Fruit fly (Drosophila melanogaster): ENCODE measurements around the gene Nepl7.

DNA sequence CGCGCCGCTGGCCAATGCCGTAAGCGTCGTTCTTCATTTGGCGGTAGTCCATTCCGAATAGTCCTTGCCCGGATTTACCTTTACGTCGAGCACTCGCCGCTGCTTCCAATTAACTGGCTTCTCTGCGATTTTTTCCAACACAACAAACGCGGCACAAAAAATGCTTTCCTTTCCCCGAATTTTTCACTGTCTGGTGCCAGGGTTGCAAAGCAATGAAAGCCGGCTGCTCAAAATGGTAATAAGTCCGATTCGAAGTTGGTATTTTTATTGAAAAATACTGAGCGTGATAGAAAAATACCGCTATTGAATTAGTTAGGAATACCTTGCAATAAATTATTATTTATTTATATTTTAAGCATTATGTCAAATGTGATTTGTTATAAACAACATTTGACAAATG lies 42.7 kb upstream of the Nepl7 start:
- TF ChIP-seq CTCF (optimal IDR thresholded peaks at IDR 0.05) (no peak), CG8478 (optimal IDR thresholded peaks at IDR 0.05) (no peak)
